Worm (Caenorhabditis elegans): ENCODE data around the gene ptr-25.

DNA sequence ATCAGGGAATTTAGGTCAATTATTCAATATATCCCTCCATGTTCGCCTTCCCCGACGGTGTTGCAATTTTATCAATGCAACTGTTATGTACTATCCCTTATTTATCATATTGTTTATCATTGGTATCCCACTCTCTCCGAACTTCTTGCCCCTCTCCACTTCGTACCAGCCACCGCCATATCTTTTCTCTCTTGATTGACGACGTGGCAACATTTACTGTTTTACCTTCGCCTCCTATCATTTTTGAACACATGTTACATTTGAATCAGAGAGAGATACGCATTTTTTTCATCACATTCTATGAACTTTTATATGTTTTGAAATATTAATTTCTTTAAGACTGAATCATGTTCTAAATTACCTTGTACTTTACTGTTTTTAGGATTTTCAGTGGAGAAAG lies 1.5 kb upstream of the ptr-25 start:
- TF ChIP-seq unc-39 (tag; optimal IDR thresholded peaks at IDR 0.05) (no peak), egl-27 (tag; optimal IDR thresholded peaks at IDR 0.05) (no peak), ztf-1 (GFP tag; conservative IDR thresholded peaks at IDR 0.05) (no peak), aly-2 (tag; optimal IDR thresholded peaks at IDR 0.05) (no peak), alr-1 (tag; optimal IDR thresholded peaks at IDR 0.05) (no peak)

All from whole organism, L2 larva.